Worm (Caenorhabditis elegans) whole organism, midembryonic: ENCODE measurements around the gene hmg-1.2.

Experiments
- med-1 ChIP-seq: sonication (generic microtip); optimal IDR thresholded peaks from 2 replicates; lab custom pipeline; 2017; ENCODE audit warnings: missing genetic modification characterization, mild to moderate bottlenecking, missing compliant biosample characterization, antibody characterized with exemption, missing genetic modification reagents; ENCODE audit not compliant: insufficient read depth
- tab-1 ChIP-seq: fragments of 200-800 bp; sonication (Bioruptor generic); IDR thresholded peaks from 2 replicates; pipeline ENCODE4 v1.3.6; 2022; ENCODE audit warnings: missing genetic modification characterization, missing compliant biosample characterization

- no peak for TF ChIP-seq tab-1 (GFP tag; lab: Robert Waterston, UW)
- no peak for TF ChIP-seq med-1 (GFP tag; lab: Kevin White, UChicago)
Measured at ce11 chrIII:6231880-6232279, 48.3 kb upstream of the hmg-1.2 start.
